Fruit fly (Drosophila melanogaster) S2 (cell line): ENCODE measurements around the gene nrv3.

Experiments used
- CG8478 ChIP-seq: fragments of >200 bp; optimal IDR thresholded peaks from 2 replicates; lab custom pipeline; 2018
- CTCF ChIP-seq, 2 experiments: fragments of >200 bp; optimal IDR thresholded peaks; 2 replicates each; lab custom pipeline; 2018

dm6 chr2L:21331502-21331901 is 48.3 kb upstream of the nrv3 start, which contains the start of gene dimm:
- TF ChIP-seq CTCF (optimal IDR thresholded peaks at IDR 0.05; lab: Kevin White, UChicago) (no peak), CG8478 (lab: Kevin White, UChicago) (no peak)
